Fruit fly (Drosophila melanogaster): Measurements from ENCODE around the gene scpr-A.

The scpr-A gene

DNA sequence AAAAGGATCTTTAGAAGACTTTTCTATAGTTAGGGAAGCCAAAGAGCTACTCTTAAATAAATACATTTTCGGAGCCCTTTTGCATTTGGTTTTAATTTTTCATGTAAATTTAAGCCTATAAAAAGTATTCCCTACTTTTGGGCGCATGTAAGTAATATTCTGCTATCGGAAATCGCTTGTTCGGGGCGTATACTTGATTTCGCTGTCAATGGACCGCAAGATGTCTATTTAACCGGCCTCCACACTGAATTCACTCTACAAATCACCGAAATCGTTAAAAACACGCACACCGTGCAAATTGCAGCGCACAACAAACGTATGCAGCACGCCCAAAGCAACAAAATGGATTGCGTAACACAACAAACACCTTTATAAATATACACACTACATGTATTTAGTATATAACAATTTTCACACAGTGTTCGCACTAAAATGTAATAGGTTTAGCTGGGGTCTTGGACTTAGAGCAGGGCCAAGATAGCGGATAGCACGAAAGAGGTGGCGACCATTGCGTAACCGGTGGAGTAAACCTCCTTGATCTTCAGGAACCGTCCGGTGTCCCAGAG lies 32.1 kb upstream of the scpr-A start:
- TF ChIP-seq Myc (optimal IDR thresholded peaks at IDR 0.05) (peak; percentile 13), Rel (GFP tag; optimal IDR thresholded peaks at IDR 0.05) (no peak), Rel (tag; optimal IDR thresholded peaks at IDR 0.05) (no peak), OdsH (GFP tag; optimal IDR thresholded peaks at IDR 0.05) (no peak), Dif (GFP tag; optimal IDR thresholded peaks at IDR 0.05; ENCODE audit: partially characterized antibody) (no peak), rgr (GFP tag; optimal IDR thresholded peaks at IDR 0.05) (no peak), brk (GFP tag; optimal IDR thresholded peaks at IDR 0.05) (peak; percentile 6), Mio (GFP tag; optimal IDR thresholded peaks at IDR 0.05) (no peak), CrebA (GFP tag; optimal IDR thresholded peaks at IDR 0.05; ENCODE audit: borderline replicate concordance) (no peak)

DNA sequence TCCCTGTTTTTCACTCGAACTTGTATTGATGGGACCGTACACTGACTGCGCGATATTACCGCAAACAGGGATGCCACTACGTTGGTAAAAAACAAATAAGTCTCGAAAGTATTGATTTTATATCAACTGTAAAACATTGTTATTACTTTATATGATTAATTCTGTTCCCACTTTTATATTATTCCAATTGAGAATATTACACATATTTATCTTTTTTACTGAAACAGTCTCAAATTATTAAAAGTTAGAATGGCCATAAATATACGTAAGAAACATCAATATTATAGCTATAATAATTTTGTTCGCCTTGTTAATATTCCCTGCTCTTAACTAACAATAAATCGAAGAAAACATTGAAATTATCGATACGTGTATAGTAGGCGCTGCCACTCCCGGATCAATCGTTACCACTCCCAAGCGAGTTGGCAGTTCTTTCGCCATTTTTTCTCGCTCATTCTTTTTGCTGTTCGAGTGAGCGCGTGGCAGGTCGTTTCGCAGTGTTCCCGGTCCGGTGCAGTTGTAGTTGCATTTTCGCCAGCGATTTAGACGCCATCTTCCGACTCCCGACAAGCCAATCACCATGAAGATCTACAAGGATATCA lies 31.1 kb upstream of the scpr-A start, which contains the start of the genes SdhC and Tctp:
Gene SdhC, minus strand, starts transcription at position 49 of the 602 bp plus-strand sequence.
Gene Tctp, plus strand, starts transcription at position 447 of the 602 bp plus-strand sequence.
- TF ChIP-seq dsf (GFP tag; optimal IDR thresholded peaks at IDR 0.05; ENCODE audit: borderline replicate concordance) (peak; percentile 46), h (GFP tag; optimal IDR thresholded peaks at IDR 0.05) (peak; percentile 64), GATAd (GFP tag; optimal IDR thresholded peaks at IDR 0.05) (no peak), Mio (GFP tag; optimal IDR thresholded peaks at IDR 0.05) (no peak), brk (GFP tag; optimal IDR thresholded peaks at IDR 0.05) (peak; percentile 77), CrebA (GFP tag; optimal IDR thresholded peaks at IDR 0.05; ENCODE audit: borderline replicate concordance) (no peak), foxo (GFP tag; optimal IDR thresholded peaks at IDR 0.05) (peak in 1 of 2 experiments; percentile 71), Vsx2 (GFP tag; optimal IDR thresholded peaks at IDR 0.05; ENCODE audit: partially characterized antibody) (no peak), tai (GFP tag; optimal IDR thresholded peaks at IDR 0.05) (no peak), Hr78 (GFP tag; optimal IDR thresholded peaks at IDR 0.05) (no peak), CG9705 (GFP tag; optimal IDR thresholded peaks at IDR 0.05) (peak; percentile 17), Myc (optimal IDR thresholded peaks at IDR 0.05) (peak; percentile 51), rgr (GFP tag; optimal IDR thresholded peaks at IDR 0.05) (peak; percentile 57), Jra (GFP tag; optimal IDR thresholded peaks at IDR 0.05) (peak; percentile 65), Hr83 (GFP tag; optimal IDR thresholded peaks at IDR 0.05; ENCODE audit: poor library complexity, severe bottlenecking) (peak; percentile 82), Dfd (GFP tag; optimal IDR thresholded peaks at IDR 0.05) (no peak), dl (GFP tag; optimal IDR thresholded peaks at IDR 0.05; ENCODE audit: insufficient read depth in 1 of 2, partially characterized antibody in 2 of 2) (no peak), psq (GFP tag; optimal IDR thresholded peaks at IDR 0.05) (peak; percentile 63), ey (GFP tag; optimal IDR thresholded peaks at IDR 0.05) (peak; percentile 49), dmrt93B (GFP tag; optimal IDR thresholded peaks at IDR 0.05) (peak; percentile 24), usp (GFP tag; optimal IDR thresholded peaks at IDR 0.05) (no peak), sage (GFP tag; optimal IDR thresholded peaks at IDR 0.05) (no peak), br (GFP tag; optimal IDR thresholded peaks at IDR 0.05) (peak; percentile 40), CG32264 (GFP tag; optimal IDR thresholded peaks at IDR 0.05) (no peak), Dif (GFP tag; optimal IDR thresholded peaks at IDR 0.05; ENCODE audit: partially characterized antibody) (peak; percentile 72), sv (GFP tag; optimal IDR thresholded peaks at IDR 0.05) (peak; percentile 58), lola (GFP tag; optimal IDR thresholded peaks at IDR 0.05) (no peak), Hnf4 (GFP tag; optimal IDR thresholded peaks at IDR 0.05) (peak; percentile 66), fru (GFP tag; optimal IDR thresholded peaks at IDR 0.05) (peak; percentile 63), OdsH (GFP tag; optimal IDR thresholded peaks at IDR 0.05) (peak; percentile 13), pan (optimal IDR thresholded peaks at IDR 0.05) (no peak), woc (GFP tag; optimal IDR thresholded peaks at IDR 0.05) (peak; percentile 48), Abd-B (GFP tag; optimal IDR thresholded peaks at IDR 0.05) (no peak), N (GFP tag; optimal IDR thresholded peaks at IDR 0.05) (no peak), jim (GFP tag; optimal IDR thresholded peaks at IDR 0.05) (no peak), Sp1 (GFP tag; optimal IDR thresholded peaks at IDR 0.05) (peak; percentile 66), Rel (GFP tag; optimal IDR thresholded peaks at IDR 0.05) (no peak), Rel (tag; optimal IDR thresholded peaks at IDR 0.05) (peak; percentile 52), HLH106 (tag; optimal IDR thresholded peaks at IDR 0.05) (peak; percentile 43)

Measured in whole organism, wandering third instar larva.